Worm (Caenorhabditis elegans) whole organism, L2 larva: ENCODE measurements around the gene nol-56.

Experiments
- ama-1 ChIP-seq: fragments of 150-350 bp; optimal IDR thresholded peaks from 2 replicates; lab custom pipeline; 2018; ENCODE audit warnings: inconsistent platforms
- ceh-16 ChIP-seq: fragments of 150-350 bp; optimal IDR thresholded peaks from 2 replicates; lab custom pipeline; 2014; ENCODE audit warnings: missing biosample characterization, missing genetic modification characterization
- dmd-4 ChIP-seq: sonication (generic microtip); optimal IDR thresholded peaks from 2 replicates; lab custom pipeline; 2017; ENCODE audit warnings: missing biosample characterization, missing genetic modification characterization
- fos-1 ChIP-seq: fragments of 150-350 bp; optimal IDR thresholded peaks from 2 replicates; lab custom pipeline; 2014; ENCODE audit warnings: missing biosample characterization, missing genetic modification characterization
- lin-39 ChIP-seq: fragments of 150-350 bp; optimal IDR thresholded peaks from 2 replicates; lab custom pipeline; 2014; ENCODE audit warnings: missing biosample characterization, missing genetic modification reagents, missing genetic modification characterization
- nhr-129 ChIP-seq: fragments of 150-350 bp; optimal IDR thresholded peaks from 2 replicates; lab custom pipeline; 2014; ENCODE audit warnings: missing biosample characterization, missing genetic modification characterization
- skn-1 ChIP-seq: sonication (generic microtip); optimal IDR thresholded peaks from 2 replicates; lab custom pipeline; 2017; ENCODE audit warnings: missing biosample characterization, missing genetic modification characterization
- sma-9 ChIP-seq, 2 experiments: fragments of 150-350 bp in 1 of 2; sonication (generic microtip) in 1 of 2; optimal IDR thresholded peaks; 2 replicates each; lab custom pipeline; 2014 to 2016; ENCODE audit warnings: missing genetic modification characterization in 2 of 2, mild to moderate bottlenecking in 1 of 2, missing biosample characterization in 1 of 2, missing compliant biosample characterization in 1 of 2, missing genetic modification reagents in 1 of 2, moderate library complexity in 1 of 2
- snpc-4 ChIP-seq: fragments of 150-350 bp; optimal IDR thresholded peaks from 2 replicates; lab custom pipeline; 2014; ENCODE audit warnings: missing biosample characterization, missing genetic modification characterization
- unc-39 ChIP-seq: fragments of 150-350 bp; optimal IDR thresholded peaks from 2 replicates; lab custom pipeline; 2014; ENCODE audit warnings: missing biosample characterization, missing genetic modification characterization
- ztf-11 ChIP-seq: sonication (generic microtip); optimal IDR thresholded peaks from 2 replicates; lab custom pipeline; 2017; ENCODE audit warnings: missing biosample characterization, missing genetic modification characterization
- ztf-4 ChIP-seq: fragments of 150-350 bp; optimal IDR thresholded peaks from 2 replicates; lab custom pipeline; 2014; ENCODE audit warnings: missing biosample characterization, missing genetic modification characterization

DNA sequence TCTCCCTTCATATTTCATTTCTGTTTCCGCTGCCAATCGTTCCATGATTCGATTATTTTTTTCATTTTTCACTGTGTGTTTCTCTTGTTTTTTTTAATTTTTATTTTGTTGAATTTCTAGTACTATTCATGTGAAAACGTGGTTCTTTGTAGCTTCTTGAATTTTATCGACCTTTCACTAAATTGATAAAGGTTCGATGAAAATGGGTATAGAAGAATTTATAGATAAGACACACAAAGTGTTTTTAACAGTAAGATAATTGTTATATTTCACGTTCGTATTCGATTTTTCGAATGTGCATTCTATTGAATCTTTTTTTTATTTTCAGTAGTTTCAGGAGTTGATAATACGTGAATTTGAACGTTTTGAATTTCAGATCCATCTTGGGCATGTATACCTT, 19.2 kb upstream of the nol-56 start, which contains the start of gene ugt-49:
- TF ChIP-seq ceh-16 (tag; lab: Kevin White, UChicago) (no peak), ztf-4 (tag; lab: Kevin White, UChicago) (no peak), sma-9 (GFP tag; optimal IDR thresholded peaks at IDR 0.05; lab: Kevin White, UChicago) (no peak), sma-9 (tag; optimal IDR thresholded peaks at IDR 0.05; lab: Kevin White, UChicago) (no peak), skn-1 (no peak), nhr-129 (no peak), ama-1 (lab: Kevin White, UChicago) (no peak), snpc-4 (tag; lab: Kevin White, UChicago) (no peak), dmd-4 (tag; lab: Kevin White, UChicago) (no peak), fos-1 (tag; lab: Kevin White, UChicago) (peak; percentile 60), ztf-11 (tag; lab: Kevin White, UChicago) (no peak), unc-39 (tag; lab: Kevin White, UChicago) (no peak), lin-39 (no peak)
